Fruit fly (Drosophila melanogaster) whole organism: Measurements from ENCODE around the gene BOD1.
A peak's percentile ranks its signal among the peaks of the same experiment; 100 is the strongest.
"Not testable (repeated sequence)": the region's sequence is repeated elsewhere in the genome, so short reads cannot be mapped to it uniquely, and the experiment has no call there.

Experiments
- CG8478 ChIP-seq: fragments of >200 bp; optimal IDR thresholded peaks from 2 replicates; lab custom pipeline; 2018; ENCODE audit warnings: inconsistent platforms
- Dll ChIP-seq: fragments of >200 bp; optimal IDR thresholded peaks from 2 replicates; lab custom pipeline; 2017
- EcR ChIP-seq, 2 experiments: fragments of >200 bp; optimal IDR thresholded peaks; 2 replicates each; lab custom pipeline; 2017; ENCODE audit warnings: missing biosample characterization in 2 of 2, missing genetic modification characterization in 2 of 2, missing genetic modification reagents in 2 of 2
- pan ChIP-seq: fragments of >200 bp; optimal IDR thresholded peaks from 2 replicates; lab custom pipeline; 2017
- psq ChIP-seq: fragments of >200 bp; optimal IDR thresholded peaks from 2 replicates; lab custom pipeline; 2017
- usp ChIP-seq: fragments of >200 bp; optimal IDR thresholded peaks from 2 replicates; lab custom pipeline; 2017; ENCODE audit warnings: missing biosample characterization, missing genetic modification characterization, mixed read lengths

Gene BOD1

DNA sequence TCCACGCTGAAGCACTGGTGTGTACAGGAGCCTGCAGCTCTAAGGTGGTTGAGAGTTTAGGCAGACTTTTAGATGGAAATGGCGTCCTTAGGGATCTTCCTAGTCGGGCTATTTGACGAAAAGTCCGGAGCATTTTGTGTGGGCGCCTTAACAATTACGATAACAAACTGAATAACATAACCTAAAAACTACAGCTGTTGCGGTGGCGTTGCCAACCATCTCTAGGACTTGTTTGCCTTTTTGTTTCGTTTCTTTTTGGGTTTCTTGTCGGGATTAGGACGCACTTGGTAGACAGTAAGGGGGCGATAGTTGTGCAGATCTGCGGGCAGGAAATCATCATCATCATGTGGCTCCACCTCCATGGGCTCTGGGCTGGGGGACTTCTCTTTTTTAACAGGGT, 19.9 kb downstream of the BOD1 start:
- no peak for TF ChIP-seq EcR (GFP tag; optimal IDR thresholded peaks at IDR 0.05; lab: Kevin White, UChicago)

dm6 chr3R:27959145-27959544, 21.1 kb downstream of the BOD1 start, which contains the start of the genes CG42487 and CG4884:
CG42487 (minus strand) TSS chr3R:27959245.
CG4884 (minus strand) TSS chr3R:27959245.
- TF ChIP-seq psq, Dll, CG8478 (lab: Kevin White, UChicago): not testable (repeated sequence)

dm6 chr3R:27960473-27960872, 22.4 kb downstream of the BOD1 start, which contains the start of gene CG31253:
CG31253 (minus strand) TSS chr3R:27960573.
- not testable (repeated sequence) for TF ChIP-seq psq (lab: Kevin White, UChicago); Dll (lab: Kevin White, UChicago); usp

- TF ChIP-seq CG8478 (lab: Kevin White, UChicago); psq (lab: Kevin White, UChicago); pan: not testable (repeated sequence)
Measured at dm6 chr3R:27963119-27963518, 25.1 kb downstream of the BOD1 start, which contains the start of the genes CG31131 and CG4849. CG31131 (minus strand) TSS chr3R:27963219. CG4849 (plus strand) TSS chr3R:27963415.

- no peak for TF ChIP-seq EcR (GFP tag; optimal IDR thresholded peaks at IDR 0.05; lab: Kevin White, UChicago)
- TF ChIP-seq CG8478 (lab: Kevin White, UChicago) = no peak
- TF ChIP-seq Dll (lab: Kevin White, UChicago) = no peak
- TF ChIP-seq pan = no peak
- no peak for TF ChIP-seq usp
- TF ChIP-seq psq (lab: Kevin White, UChicago) = no peak
Measured at dm6 chr3R:27986794-27987193, 48.7 kb downstream of the BOD1 start.

- TF ChIP-seq pan = no peak
- no peak for TF ChIP-seq Dll (lab: Kevin White, UChicago)
Measured at dm6 chr3R:27987329-27987728, 49.3 kb downstream of the BOD1 start.

DNA sequence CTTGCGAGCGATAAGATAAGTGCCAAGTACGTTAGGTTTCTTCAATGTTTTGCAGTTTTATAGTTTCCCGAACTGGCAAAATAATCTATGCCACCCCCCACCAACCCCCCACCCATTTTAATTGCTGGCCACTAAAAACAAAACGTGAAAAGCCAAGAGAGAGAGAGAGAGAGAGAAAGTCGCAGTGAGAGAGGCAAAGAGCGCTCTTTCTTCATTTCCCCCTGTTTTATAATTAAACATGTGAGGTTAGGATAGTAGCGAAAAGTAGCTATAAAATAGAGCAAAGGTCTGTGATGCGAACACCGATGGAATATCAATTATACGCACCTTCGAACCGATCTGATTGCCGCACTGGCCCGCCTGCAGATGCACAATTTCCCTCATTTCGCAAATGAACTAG, 49.7 kb downstream of the BOD1 start:
- TF ChIP-seq Dll (lab: Kevin White, UChicago) = peak; percentile 8
- TF ChIP-seq usp = no peak

DNA sequence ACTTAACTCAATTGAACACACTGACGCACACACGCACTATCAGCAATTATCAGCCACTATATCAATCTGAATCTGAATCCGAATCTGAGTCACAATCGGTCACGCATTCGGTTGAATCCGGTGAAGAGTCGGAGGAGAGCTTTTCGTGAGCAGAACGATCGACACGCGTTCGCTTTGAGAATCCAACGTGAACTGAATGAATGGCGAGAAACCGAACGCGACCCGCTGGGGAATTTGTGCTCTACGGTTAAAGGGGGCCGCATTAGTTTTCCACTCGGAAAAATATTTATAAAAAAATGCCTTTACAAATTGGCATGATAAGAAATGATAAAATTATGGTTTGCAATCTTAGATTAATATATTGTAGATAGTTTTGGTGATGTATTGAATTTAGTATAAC, 50.1 kb downstream of the BOD1 start, which contains the start of gene betaTub97EF:
TSS of gene betaTub97EF (minus strand) at position 196 of the 400 bp plus-strand sequence.
- TF ChIP-seq CG8478 (lab: Kevin White, UChicago) = no peak
- TF ChIP-seq psq (lab: Kevin White, UChicago) = no peak
- no peak for TF ChIP-seq Dll (lab: Kevin White, UChicago)
- no peak for TF ChIP-seq pan
- no peak for TF ChIP-seq usp
- TF ChIP-seq EcR (GFP tag; optimal IDR thresholded peaks at IDR 0.05; lab: Kevin White, UChicago) = no peak

dm6 chr3R:27988647-27989430, 50.8 kb downstream of the BOD1 start:
- TF ChIP-seq usp (no peak), EcR (GFP tag; optimal IDR thresholded peaks at IDR 0.05; lab: Kevin White, UChicago) (no peak), psq (lab: Kevin White, UChicago) (no peak), Dll (lab: Kevin White, UChicago) (no peak), pan (no peak), CG8478 (lab: Kevin White, UChicago) (no peak)

dm6 chr3R:27990651-27991050, 52.6 kb downstream of the BOD1 start, which contains the start of gene CG4815:
CG4815 (minus strand) TSS chr3R:27990751.
- TF ChIP-seq CG8478 (lab: Kevin White, UChicago) = no peak
- no peak for TF ChIP-seq usp
- TF ChIP-seq pan = no peak
- TF ChIP-seq Dll (lab: Kevin White, UChicago) = no peak
- no peak for TF ChIP-seq psq (lab: Kevin White, UChicago)
- no peak for TF ChIP-seq EcR (GFP tag; optimal IDR thresholded peaks at IDR 0.05; lab: Kevin White, UChicago)
